Fruit fly (Drosophila melanogaster) whole organism, embryonic: ENCODE data around the gene CCHa2.

Experiments
- Asciz ChIP-seq: fragments of 200-800 bp; sonication (Bioruptor generic); optimal IDR thresholded peaks from 2 replicates; lab custom pipeline; 2017; ENCODE audit warnings: missing biosample characterization, mild to moderate bottlenecking, missing genetic modification characterization, missing genetic modification reagents
- Atf-2 ChIP-seq: fragments of 200-800 bp; sonication (Bioruptor generic); optimal IDR thresholded peaks from 2 replicates; lab custom pipeline; 2016; ENCODE audit warnings: missing biosample characterization, missing genetic modification characterization
- Bgb ChIP-seq: fragments of 200-800 bp; sonication (Bioruptor generic); IDR thresholded peaks from 2 replicates; pipeline ENCODE4 v1.3.6; 2022; ENCODE audit warnings: missing biosample characterization, missing genetic modification characterization; ENCODE audit not compliant: partially characterized antibody
- CG10366 ChIP-seq: fragments of 200-800 bp; sonication (Bioruptor generic); IDR thresholded peaks from 2 replicates; pipeline ENCODE4 v1.3.6; 2022; ENCODE audit warnings: missing biosample characterization, missing genetic modification characterization
- CG10431 ChIP-seq: fragments of 200-800 bp; sonication (Bioruptor generic); optimal IDR thresholded peaks from 3 replicates; lab custom pipeline; 2018; ENCODE audit warnings: missing biosample characterization, mild to moderate bottlenecking, missing genetic modification characterization
- CG12942 ChIP-seq: fragments of 200-800 bp; sonication (Bioruptor generic); optimal IDR thresholded peaks from 3 replicates; lab custom pipeline; 2016; ENCODE audit warnings: missing biosample characterization, missing genetic modification characterization
- CG14860 ChIP-seq: fragments of 200-800 bp; sonication (Bioruptor generic); IDR thresholded peaks from 3 replicates; pipeline ENCODE4 v1.3.6; 2022; ENCODE audit warnings: missing biosample characterization, missing genetic modification characterization; ENCODE audit not compliant: partially characterized antibody
- CG15011 ChIP-seq: fragments of 200-800 bp; sonication (Bioruptor generic); optimal IDR thresholded peaks from 3 replicates; lab custom pipeline; 2018; ENCODE audit warnings: missing biosample characterization, mild to moderate bottlenecking, missing genetic modification characterization
- CG1603 ChIP-seq: fragments of 200-800 bp; sonication (Bioruptor generic); optimal IDR thresholded peaks from 2 replicates; lab custom pipeline; 2019; ENCODE audit warnings: missing biosample characterization, mild to moderate bottlenecking, missing genetic modification characterization, moderate library complexity
- CG17361 ChIP-seq: fragments of 200-800 bp; sonication (Bioruptor generic); IDR thresholded peaks from 3 replicates; pipeline ENCODE4 v1.3.6; 2022; ENCODE audit warnings: missing biosample characterization, missing genetic modification characterization
- CG2889 ChIP-seq: fragments of 200-800 bp; sonication (Bioruptor generic); IDR thresholded peaks from 3 replicates; pipeline ENCODE4 v1.3.6; 2022; ENCODE audit warnings: missing biosample characterization, missing genetic modification characterization
- CG30403 ChIP-seq: fragments of 200-800 bp; sonication (Bioruptor generic); optimal IDR thresholded peaks from 3 replicates; lab custom pipeline; 2016; ENCODE audit warnings: missing biosample characterization, missing genetic modification characterization
- CG31224 ChIP-seq: fragments of 200-800 bp; sonication (Bioruptor generic); IDR thresholded peaks from 2 replicates; pipeline ENCODE4 v1.3.6; 2022; ENCODE audit warnings: missing biosample characterization, missing genetic modification characterization
- CG32767 ChIP-seq: fragments of 200-800 bp; sonication (Bioruptor generic); IDR thresholded peaks from 2 replicates; pipeline ENCODE4 v1.3.6; 2022; ENCODE audit warnings: missing biosample characterization, missing genetic modification characterization
- CG3407 ChIP-seq: fragments of 200-800 bp; sonication (Bioruptor generic); optimal IDR thresholded peaks from 2 replicates; lab custom pipeline; 2018; ENCODE audit warnings: missing biosample characterization, mild to moderate bottlenecking, missing genetic modification characterization
- CG3847 ChIP-seq: fragments of 200-800 bp; sonication (Bioruptor generic); IDR thresholded peaks from 2 replicates; pipeline ENCODE4 v1.3.6; 2022; ENCODE audit warnings: missing biosample characterization, missing genetic modification characterization
- CG6272 ChIP-seq: fragments of 200-800 bp; sonication (Bioruptor generic); IDR thresholded peaks from 2 replicates; pipeline ENCODE4 v1.3.6; 2022; ENCODE audit warnings: missing biosample characterization, missing genetic modification characterization
- CG6683 ChIP-seq: fragments of 200-800 bp; sonication (Bioruptor generic); optimal IDR thresholded peaks from 2 replicates; lab custom pipeline; 2017; ENCODE audit warnings: missing biosample characterization, mild to moderate bottlenecking, missing genetic modification characterization, missing genetic modification reagents
- CG7786 ChIP-seq: fragments of 200-800 bp; sonication (Bioruptor generic); optimal IDR thresholded peaks from 2 replicates; lab custom pipeline; 2016; ENCODE audit warnings: missing biosample characterization, missing genetic modification characterization
- Deaf1 ChIP-seq: fragments of 200-800 bp; optimal IDR thresholded peaks from 3 replicates; lab custom pipeline; 2019; ENCODE audit warnings: missing biosample characterization, mild to moderate bottlenecking, missing genetic modification characterization, moderate library complexity
- Dp ChIP-seq: fragments of 200-800 bp; sonication (Bioruptor generic); optimal IDR thresholded peaks from 2 replicates; lab custom pipeline; 2018; ENCODE audit warnings: missing biosample characterization, mild to moderate bottlenecking, missing genetic modification characterization, moderate library complexity
- E2f2 ChIP-seq: fragments of 200-800 bp; sonication (Bioruptor generic); IDR thresholded peaks from 2 replicates; pipeline ENCODE4 v1.3.6; 2022; ENCODE audit warnings: missing biosample characterization, missing genetic modification characterization
- Elba2 ChIP-seq: fragments of 200-800 bp; sonication (Bioruptor generic); optimal IDR thresholded peaks from 3 replicates; lab custom pipeline; 2016; ENCODE audit warnings: missing biosample characterization, missing genetic modification characterization
- Gug ChIP-seq: fragments of 200-800 bp; sonication (Bioruptor generic); IDR thresholded peaks from 4 replicates; pipeline ENCODE4 v1.3.6; 2022; ENCODE audit warnings: missing biosample characterization, missing genetic modification characterization
- Lim3 ChIP-seq: fragments of 200-800 bp; sonication (Bioruptor generic); IDR thresholded peaks from 2 replicates; pipeline ENCODE4 v1.3.6; 2022; ENCODE audit warnings: missing biosample characterization, missing genetic modification characterization
- MTF-1 ChIP-seq: fragments of 200-800 bp; sonication (Bioruptor generic); optimal IDR thresholded peaks from 2 replicates; lab custom pipeline; 2018; ENCODE audit warnings: missing biosample characterization, mild to moderate bottlenecking, missing genetic modification characterization, borderline replicate concordance
- Mad ChIP-seq: fragments of 200-800 bp; sonication (Bioruptor generic); optimal IDR thresholded peaks from 2 replicates; lab custom pipeline; 2016; ENCODE audit warnings: missing biosample characterization, missing genetic modification characterization
- Med ChIP-seq: fragments of 200-800 bp; sonication (Bioruptor generic); peaks from one replicate; lab custom pipeline; 2016; ENCODE audit warnings: missing biosample characterization, missing genetic modification characterization, mild to moderate bottlenecking, inconsistent platforms, moderate library complexity
- Oli ChIP-seq: fragments of 200-800 bp; sonication (Bioruptor generic); optimal IDR thresholded peaks from 2 replicates; lab custom pipeline; 2018; ENCODE audit warnings: missing biosample characterization, mild to moderate bottlenecking, missing genetic modification characterization, moderate library complexity
- Pdp1 ChIP-seq, 2 experiments: fragments of 200-800 bp; sonication (Bioruptor generic); optimal IDR thresholded peaks; 3 replicates each; lab custom pipeline; 2016; ENCODE audit warnings: missing biosample characterization in 2 of 2, missing genetic modification characterization in 2 of 2, mild to moderate bottlenecking in 1 of 2, moderate library complexity in 1 of 2
- Rfx ChIP-seq: fragments of 200-800 bp; sonication (Bioruptor generic); IDR thresholded peaks from 2 replicates; pipeline ENCODE4 v1.3.6; 2022; ENCODE audit warnings: missing biosample characterization, missing genetic modification characterization
- Six4 ChIP-seq: fragments of 200-800 bp; sonication (Bioruptor generic); optimal IDR thresholded peaks from 2 replicates; lab custom pipeline; 2016; ENCODE audit warnings: missing biosample characterization, missing genetic modification characterization
- abd-A ChIP-seq: fragments of 200-800 bp; sonication (Bioruptor generic); optimal IDR thresholded peaks from 3 replicates; lab custom pipeline; 2019; ENCODE audit warnings: missing biosample characterization, mild to moderate bottlenecking, missing genetic modification characterization, moderate library complexity
- ase ChIP-seq: fragments of 200-800 bp; sonication (Bioruptor generic); IDR thresholded peaks from 3 replicates; pipeline ENCODE4 v1.3.6; 2022; ENCODE audit warnings: missing biosample characterization, missing genetic modification characterization
- ato ChIP-seq: fragments of 200-800 bp; sonication (Bioruptor generic); IDR thresholded peaks from 2 replicates; pipeline ENCODE4 v1.3.6; 2022; ENCODE audit warnings: missing biosample characterization, missing genetic modification characterization; ENCODE audit not compliant: partially characterized antibody
- bbx ChIP-seq: fragments of 200-800 bp; sonication (Bioruptor generic); IDR thresholded peaks from 2 replicates; pipeline ENCODE4 v1.3.6; 2022; ENCODE audit warnings: missing biosample characterization, missing genetic modification characterization; ENCODE audit not compliant: partially characterized antibody
- bcd ChIP-seq: fragments of 200-800 bp; sonication (Bioruptor generic); optimal IDR thresholded peaks from 2 replicates; lab custom pipeline; 2017; ENCODE audit warnings: missing biosample characterization, mild to moderate bottlenecking, missing genetic modification characterization
- gem ChIP-seq: fragments of 200-800 bp; sonication (Bioruptor generic); optimal IDR thresholded peaks from 2 replicates; lab custom pipeline; 2019; ENCODE audit warnings: missing biosample characterization, mild to moderate bottlenecking, missing genetic modification characterization, moderate library complexity
- her ChIP-seq: fragments of 200-800 bp; sonication (Bioruptor generic); optimal IDR thresholded peaks from 2 replicates; lab custom pipeline; 2016; ENCODE audit warnings: missing biosample characterization, missing genetic modification characterization
- hth ChIP-seq: fragments of >200 bp; optimal IDR thresholded peaks from 2 replicates; lab custom pipeline; 2017; ENCODE audit warnings: inconsistent platforms
- ind ChIP-seq: fragments of 200-800 bp; sonication (Bioruptor generic); optimal IDR thresholded peaks from 3 replicates; lab custom pipeline; 2016; ENCODE audit warnings: missing biosample characterization, missing genetic modification characterization
- jigr1 ChIP-seq: fragments of 200-800 bp; sonication (Bioruptor generic); IDR thresholded peaks from 3 replicates; pipeline ENCODE4 v1.3.6; 2022; ENCODE audit warnings: missing biosample characterization, missing genetic modification characterization
- jumu ChIP-seq: fragments of 200-800 bp; sonication (Bioruptor generic); optimal IDR thresholded peaks from 3 replicates; lab custom pipeline; 2016; ENCODE audit warnings: missing biosample characterization, missing genetic modification characterization
- mirr ChIP-seq: fragments of 200-800 bp; sonication (Bioruptor generic); optimal IDR thresholded peaks from 3 replicates; lab custom pipeline; 2018; ENCODE audit warnings: missing biosample characterization, mild to moderate bottlenecking, missing genetic modification characterization
- otp ChIP-seq: fragments of 200-800 bp; sonication (Bioruptor generic); IDR thresholded peaks from 3 replicates; pipeline ENCODE4, ENCODE4 v1.3.6; 2022; ENCODE audit warnings: missing biosample characterization, missing genetic modification characterization
- pan ChIP-seq, 4 experiments: fragments of >200 bp in 3 of 4; fragments of 200-800 bp in 1 of 4; sonication (Bioruptor generic) in 1 of 4; optimal IDR thresholded peaks in 3 of 4; IDR thresholded peaks in 1 of 4; 2 replicates each; pipeline versions ENCODE4 v1.3.6 to Lab custom; 2017 to 2022; ENCODE audit warnings: missing biosample characterization in 2 of 4, missing genetic modification characterization in 2 of 4, mixed read lengths in 1 of 4
- tgo ChIP-seq: fragments of 200-800 bp; sonication (Bioruptor generic); IDR thresholded peaks from 3 replicates; pipeline ENCODE4 v1.3.6; 2022; ENCODE audit warnings: missing biosample characterization, missing genetic modification characterization
- tio ChIP-seq: fragments of 200-800 bp; sonication (Bioruptor generic); optimal IDR thresholded peaks from 2 replicates; lab custom pipeline; 2017; ENCODE audit warnings: missing biosample characterization, missing genetic modification characterization, inconsistent platforms
- toy ChIP-seq: fragments of 200-800 bp; sonication (Bioruptor generic); IDR thresholded peaks from 2 replicates; pipeline ENCODE4 v1.3.6; 2022; ENCODE audit warnings: missing biosample characterization, missing genetic modification characterization
- vnd ChIP-seq: fragments of 200-800 bp; sonication (Bioruptor generic); IDR thresholded peaks from 3 replicates; pipeline ENCODE4 v1.3.6; 2022; ENCODE audit warnings: missing biosample characterization, missing genetic modification characterization; ENCODE audit not compliant: partially characterized antibody

Gene CCHa2

dm6 chr3R:13433623-13434022, 38.6 kb upstream of the CCHa2 start (continued):
- TF ChIP-seq CG10366 (peak; percentile 77), bbx (GFP tag; lab: Robert Waterston, UW) (no peak), tgo (GFP tag; lab: Robert Waterston, UW) (peak; percentile 66; the same call in 2 of the 3 replicates), Atf-2 (GFP tag; lab: Kevin White, UChicago) (peak; percentile 29), otp (GFP tag; lab: Robert Waterston, UW) (peak; percentile 81), vnd (GFP tag; lab: Robert Waterston, UW) (no peak), CG10431 (GFP tag; lab: Kevin White, UChicago) (peak; percentile 67), CG3847 (GFP tag; lab: Robert Waterston, UW) (peak; percentile 46; the same call in 1 of the 2 replicates), bcd (peak; percentile 56), CG3407 (GFP tag; lab: Kevin White, UChicago) (peak; percentile 69), CG7786 (GFP tag; lab: Kevin White, UChicago) (peak; percentile 34), jumu (GFP tag; lab: Kevin White, UChicago) (no peak), CG17361 (peak; percentile 81), Asciz (GFP tag; lab: Kevin White, UChicago) (peak; percentile 75), Bgb (GFP tag; lab: Robert Waterston, UW) (no peak), E2f2 (GFP tag; lab: Robert Waterston, UW) (peak; percentile 62), ase (peak; percentile 62; the same call in 2 of the 3 replicates), pan (optimal IDR thresholded peaks at IDR 0.05; lab: Kevin White, UChicago) (no peak), pan (GFP tag; optimal IDR thresholded peaks at IDR 0.05 in 1 of 2, IDR thresholded peaks at IDR 0.05 in 1 of 2) (peak in 1 of 2 experiments; percentile 76), CG31224 (GFP tag; lab: Robert Waterston, UW) (no peak), Oli (tag; lab: Kevin White, UChicago) (peak; percentile 91), Rfx (GFP tag; lab: Robert Waterston, UW) (peak; percentile 75), mirr (GFP tag; lab: Kevin White, UChicago) (peak; percentile 16), toy (GFP tag; lab: Robert Waterston, UW) (0 out of 2 replicates have a peak, but pooled peaks have one; percentile 50), Lim3 (GFP tag; lab: Robert Waterston, UW) (peak; percentile 29; the same call in 1 of the 2 replicates), abd-A (tag; lab: Kevin White, UChicago) (no peak), Dp (no peak), Mad (peak; percentile 51), CG30403 (GFP tag; lab: Kevin White, UChicago) (peak; percentile 82), CG14860 (GFP tag; lab: Robert Waterston, UW) (no peak), Pdp1 (GFP tag; optimal IDR thresholded peaks at IDR 0.05; lab: Kevin White, UChicago) (peak; percentile 33 to 63), CG12942 (peak; percentile 70), ato (GFP tag; lab: Robert Waterston, UW) (no peak), Med (GFP tag; lab: Kevin White, UChicago) (peak; percentile 80), CG32767 (GFP tag; lab: Robert Waterston, UW) (peak; percentile 90), Six4 (GFP tag; lab: Kevin White, UChicago) (peak; percentile 42), jigr1 (GFP tag; lab: Robert Waterston, UW) (no peak), MTF-1 (GFP tag; lab: Kevin White, UChicago) (peak; percentile 47), ind (GFP tag; lab: Kevin White, UChicago) (peak; percentile 65), Elba2 (GFP tag; lab: Kevin White, UChicago) (no peak), Deaf1 (tag; lab: Kevin White, UChicago) (peak; percentile 39), her (GFP tag; lab: Kevin White, UChicago) (peak; percentile 5), CG6683 (GFP tag; lab: Kevin White, UChicago) (peak; percentile 26), CG1603 (peak; percentile 73), CG15011 (GFP tag; lab: Kevin White, UChicago) (peak; percentile 51), CG2889 (GFP tag; lab: Robert Waterston, UW) (peak; percentile 77; the same call in 2 of the 3 replicates), CG6272 (GFP tag; lab: Robert Waterston, UW) (no peak), Gug (GFP tag; lab: Robert Waterston, UW) (no peak), gem (tag; lab: Kevin White, UChicago) (peak; percentile 92), tio (GFP tag; lab: Kevin White, UChicago) (peak; percentile 85), hth (lab: Kevin White, UChicago) (no peak)
